Worm (Caenorhabditis elegans): ENCODE results near the gene rps-29.
A peak's percentile ranks its signal among the peaks of the same experiment; 100 is the strongest.

Gene rps-29

DNA sequence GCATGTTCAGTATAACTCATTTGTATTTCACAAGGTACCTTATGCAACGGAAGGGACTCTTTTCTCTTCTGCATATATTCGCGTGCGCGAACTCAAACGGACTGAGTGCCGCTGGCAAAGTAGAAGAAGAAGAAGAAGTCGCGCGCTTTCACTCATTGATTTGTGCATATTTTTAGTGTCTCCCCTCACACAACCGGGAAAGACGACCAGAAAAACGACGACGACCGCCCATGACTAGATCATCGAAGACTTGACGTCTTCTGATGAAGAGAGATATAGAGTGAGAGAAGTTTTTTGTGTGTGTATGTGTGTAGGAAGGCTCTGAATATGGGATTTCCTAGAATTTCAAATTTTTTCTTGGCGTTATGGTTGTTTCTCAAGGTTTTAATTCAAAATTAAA is 29.7 kb upstream of the rps-29 start (continued):
- TF ChIP-seq snpc-4 (tag; optimal IDR thresholded peaks at IDR 0.05) (peak; percentile 16), nhr-19 (GFP tag; conservative IDR thresholded peaks at IDR 0.05) (no peak), pax-3 (tag; optimal IDR thresholded peaks at IDR 0.05) (no peak), lin-35 (GFP tag; optimal IDR thresholded peaks at IDR 0.05) (peak in 1 of 2 experiments; percentile 15), nhr-90 (tag; optimal IDR thresholded peaks at IDR 0.05; ENCODE audit: poor library complexity) (no peak), hpl-2 (GFP tag; optimal IDR thresholded peaks at IDR 0.05) (no peak), fkh-4 (tag; optimal IDR thresholded peaks at IDR 0.05; ENCODE audit: borderline replicate concordance) (no peak), snu-23 (GFP tag; optimal IDR thresholded peaks at IDR 0.05) (peak; percentile 2), mef-2 (tag; optimal IDR thresholded peaks at IDR 0.05) (no peak), nhr-20 (tag; optimal IDR thresholded peaks at IDR 0.05) (no peak), C04F5.9 (tag; optimal IDR thresholded peaks at IDR 0.05) (no peak), fkh-8 (tag; optimal IDR thresholded peaks at IDR 0.05) (peak; percentile 89), lin-14 (GFP tag; optimal IDR thresholded peaks at IDR 0.05) (peak; percentile 88), sptf-1 (tag; optimal IDR thresholded peaks at IDR 0.05) (no peak), nhr-237 (tag; optimal IDR thresholded peaks at IDR 0.05) (no peak), ceh-8 (GFP tag; optimal IDR thresholded peaks at IDR 0.05) (no peak), nhr-76 (tag; optimal IDR thresholded peaks at IDR 0.05) (no peak), hlh-17 (GFP tag; optimal IDR thresholded peaks at IDR 0.05; ENCODE audit: borderline replicate concordance) (no peak), zag-1 (tag; optimal IDR thresholded peaks at IDR 0.05) (no peak), ama-1 (optimal IDR thresholded peaks at IDR 0.05) (no peak), fos-1 (tag; optimal IDR thresholded peaks at IDR 0.05) (no peak), nhr-85 (tag) (no peak), nhr-12 (tag; optimal IDR thresholded peaks at IDR 0.05) (no peak)

DNA sequence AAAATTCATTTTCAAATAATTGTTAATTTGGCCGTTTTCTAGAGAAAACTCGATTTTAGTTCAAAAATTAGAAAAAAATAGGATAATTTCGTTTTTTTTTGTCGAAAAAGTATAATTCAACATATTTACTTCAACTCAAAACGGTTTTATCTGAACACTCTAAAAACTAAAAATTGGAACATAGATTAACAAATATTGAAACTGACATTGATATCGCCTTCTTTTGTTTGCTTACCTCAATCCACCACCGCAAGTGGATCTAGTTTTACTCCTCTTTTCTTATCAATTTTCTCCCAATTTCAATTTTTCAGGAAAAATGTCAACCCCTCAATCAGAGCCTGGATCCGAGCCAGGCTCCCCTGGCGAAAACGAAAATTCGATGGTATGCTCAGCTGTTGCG is 29.2 kb upstream of the rps-29 start, which contains the start of gene ptl-1:
Gene ptl-1 (plus strand): TSS at position 301 of the 400 bp plus-strand sequence.
- TF ChIP-seq ztf-11 (tag; optimal IDR thresholded peaks at IDR 0.05) (no peak), pax-3 (tag; optimal IDR thresholded peaks at IDR 0.05) (no peak), ets-5 (GFP tag; IDR thresholded peaks at IDR 0.05) (no peak), unc-86 (tag; optimal IDR thresholded peaks at IDR 0.05) (no peak), lir-3 (tag; optimal IDR thresholded peaks at IDR 0.05; ENCODE audit: poor library complexity) (no peak), fos-1 (tag; optimal IDR thresholded peaks at IDR 0.05) (no peak)

DNA sequence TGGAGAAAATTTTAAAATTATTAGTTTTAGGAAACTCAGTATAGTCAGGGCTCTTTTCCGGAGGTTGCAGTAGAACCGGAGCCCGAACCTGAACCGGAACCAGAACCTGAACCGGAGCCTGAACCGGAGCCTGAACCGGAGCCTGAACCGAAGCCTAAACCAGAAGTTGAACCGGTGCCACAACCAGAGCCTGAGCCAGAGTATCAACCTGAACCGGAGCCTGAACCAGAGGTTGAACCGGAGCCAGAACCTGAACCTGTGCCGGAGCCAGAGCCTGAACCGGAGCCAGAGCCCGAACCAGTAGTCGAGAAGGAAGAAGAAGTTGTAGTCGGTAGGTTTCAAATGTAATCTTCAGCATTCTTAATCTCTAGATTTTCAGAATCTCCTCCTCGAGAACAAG is 25.6 kb upstream of the rps-29 start:
- TF ChIP-seq ceh-8 (GFP tag; optimal IDR thresholded peaks at IDR 0.05) (peak; percentile 17), snu-23 (GFP tag; optimal IDR thresholded peaks at IDR 0.05) (no peak), mep-1 (tag; optimal IDR thresholded peaks at IDR 0.05) (no peak), rnt-1 (tag; optimal IDR thresholded peaks at IDR 0.05) (no peak)

DNA sequence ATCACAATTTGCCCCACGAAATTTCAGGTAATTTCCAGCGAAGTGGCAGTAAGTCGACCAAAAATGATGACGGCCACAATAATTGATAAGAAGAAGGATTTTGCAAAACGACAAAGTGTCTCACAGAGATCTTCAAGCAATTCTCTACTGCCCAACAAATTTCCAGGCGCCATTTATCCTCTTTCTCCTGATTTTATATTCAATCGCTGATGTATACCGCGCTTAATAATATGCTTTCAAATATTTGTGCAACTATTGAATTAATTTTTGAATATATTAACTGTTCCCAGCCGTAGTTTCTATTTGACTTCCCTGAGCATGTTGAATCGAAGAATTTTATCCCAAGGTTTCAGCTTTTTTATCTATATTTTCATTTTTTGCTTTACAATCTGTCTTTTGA is 23.1 kb upstream of the rps-29 start, which contains the start of gene tpst-2:
Gene tpst-2 (plus strand): TSS at position 301 of the 400 bp plus-strand sequence.
- TF ChIP-seq mep-1 (tag; optimal IDR thresholded peaks at IDR 0.05): no peak
- TF ChIP-seq skn-1 (tag; optimal IDR thresholded peaks at IDR 0.05): no peak
- TF ChIP-seq ceh-63 (GFP tag; optimal IDR thresholded peaks at IDR 0.05): no peak
- TF ChIP-seq nhr-12 (tag; optimal IDR thresholded peaks at IDR 0.05): no peak
- TF ChIP-seq nhr-90 (tag; optimal IDR thresholded peaks at IDR 0.05; ENCODE audit: poor library complexity): no peak
- TF ChIP-seq C04F5.9 (tag; optimal IDR thresholded peaks at IDR 0.05): no peak
- TF ChIP-seq elt-2 (tag; optimal IDR thresholded peaks at IDR 0.05): no peak
- TF ChIP-seq tlp-1 (tag; optimal IDR thresholded peaks at IDR 0.05): no peak
- TF ChIP-seq tbx-2 (tag; optimal IDR thresholded peaks at IDR 0.05): no peak
- no peak for TF ChIP-seq ceh-88 (GFP tag; IDR thresholded peaks at IDR 0.05)
- TF ChIP-seq ceh-90 (tag; optimal IDR thresholded peaks at IDR 0.05): no peak
- TF ChIP-seq nhr-85 (tag): no peak
- TF ChIP-seq ama-1 (optimal IDR thresholded peaks at IDR 0.05): no peak

DNA sequence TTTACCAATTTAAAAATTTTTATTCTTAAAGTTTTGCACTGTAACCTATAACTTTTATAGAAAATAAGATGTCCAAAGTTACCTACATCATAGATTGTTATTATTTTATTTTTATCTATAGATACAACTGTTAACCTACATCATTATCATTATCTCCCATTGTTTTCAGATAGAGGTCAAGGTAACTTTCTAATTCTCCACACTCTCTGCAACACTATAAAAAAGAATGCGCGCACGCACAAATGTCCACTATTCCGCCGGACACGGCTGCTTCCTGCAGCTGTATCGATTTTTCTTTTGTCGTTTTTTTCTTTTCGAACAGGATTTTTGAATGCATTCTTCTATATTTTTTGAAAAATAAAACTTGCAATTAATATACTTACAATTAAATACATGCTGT is 21.4 kb upstream of the rps-29 start:
- peak in 2 of 6 experiments; percentile 2 to 15 for TF ChIP-seq elt-3 (tag; optimal IDR thresholded peaks at IDR 0.05)
- peak; percentile 88 for TF ChIP-seq blmp-1 (tag; optimal IDR thresholded peaks at IDR 0.05)
- TF ChIP-seq pax-3 (tag; optimal IDR thresholded peaks at IDR 0.05): no peak
- TF ChIP-seq zip-4 (GFP tag; optimal IDR thresholded peaks at IDR 0.05): no peak
- no peak for TF ChIP-seq fkh-4 (tag; optimal IDR thresholded peaks at IDR 0.05; ENCODE audit: borderline replicate concordance)

All from whole organism, L1 larva.